Fruit fly (Drosophila melanogaster): ENCODE results near the gene CG9701.
A peak's percentile ranks its signal among the peaks of the same experiment; 100 is the strongest.

Gene CG9701

dm6 chr3L:16758504-16759109 lies 25.3 kb downstream of the CG9701 start (continued):
- TF ChIP-seq tai (GFP tag; optimal IDR thresholded peaks at IDR 0.05) (no peak), Hr78 (GFP tag; optimal IDR thresholded peaks at IDR 0.05) (no peak), fru (GFP tag; optimal IDR thresholded peaks at IDR 0.05) (peak; percentile 66), jim (GFP tag; optimal IDR thresholded peaks at IDR 0.05) (no peak), Sp1 (GFP tag; optimal IDR thresholded peaks at IDR 0.05) (peak; percentile 44), Rel (GFP tag; optimal IDR thresholded peaks at IDR 0.05) (no peak), Rel (tag; optimal IDR thresholded peaks at IDR 0.05) (peak; percentile 4), Hr83 (GFP tag; optimal IDR thresholded peaks at IDR 0.05; ENCODE audit: poor library complexity, severe bottlenecking) (no peak), CG9705 (GFP tag; optimal IDR thresholded peaks at IDR 0.05) (peak; percentile 58), N (GFP tag; optimal IDR thresholded peaks at IDR 0.05) (no peak), OdsH (GFP tag; optimal IDR thresholded peaks at IDR 0.05) (peak; percentile 42)

- TF ChIP-seq CG32264 (GFP tag; optimal IDR thresholded peaks at IDR 0.05) (no peak), pan (optimal IDR thresholded peaks at IDR 0.05) (no peak), jim (GFP tag; optimal IDR thresholded peaks at IDR 0.05) (no peak), OdsH (GFP tag; optimal IDR thresholded peaks at IDR 0.05) (no peak), Rel (GFP tag; optimal IDR thresholded peaks at IDR 0.05) (no peak), Rel (tag; optimal IDR thresholded peaks at IDR 0.05) (no peak), brk (GFP tag; optimal IDR thresholded peaks at IDR 0.05) (no peak), Dfd (GFP tag; optimal IDR thresholded peaks at IDR 0.05) (no peak), rgr (GFP tag; optimal IDR thresholded peaks at IDR 0.05) (no peak), N (GFP tag; optimal IDR thresholded peaks at IDR 0.05) (no peak), Vsx2 (GFP tag; optimal IDR thresholded peaks at IDR 0.05; ENCODE audit: partially characterized antibody) (no peak), fru (GFP tag; optimal IDR thresholded peaks at IDR 0.05) (no peak), Sp1 (GFP tag; optimal IDR thresholded peaks at IDR 0.05) (no peak), tai (GFP tag; optimal IDR thresholded peaks at IDR 0.05) (no peak), Hnf4 (GFP tag; optimal IDR thresholded peaks at IDR 0.05) (no peak), foxo (GFP tag; optimal IDR thresholded peaks at IDR 0.05) (no peak)
Observed at dm6 chr3L:16759483-16759882, 26.1 kb downstream of the CG9701 start.

DNA sequence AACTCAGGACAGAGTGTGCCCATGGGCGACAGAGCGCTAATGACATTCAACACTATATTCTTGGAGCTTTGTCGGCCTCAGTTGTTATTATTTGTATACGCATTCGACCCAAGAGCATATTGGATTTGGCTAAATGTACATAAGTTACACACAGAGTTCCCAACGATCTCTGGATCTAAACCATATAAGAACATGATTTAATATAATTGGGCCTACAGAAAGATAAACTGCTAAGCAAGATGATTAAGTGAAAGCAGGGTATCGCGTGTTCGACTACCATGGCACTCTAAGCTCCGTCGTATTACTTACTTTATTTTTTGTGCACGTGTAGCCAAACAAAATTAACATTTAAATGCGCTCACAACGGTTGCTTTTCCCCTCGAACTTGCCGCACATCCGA lies 26.9 kb downstream of the CG9701 start:
- TF ChIP-seq psq (GFP tag; optimal IDR thresholded peaks at IDR 0.05) (no peak), sv (GFP tag; optimal IDR thresholded peaks at IDR 0.05) (no peak), Hr83 (GFP tag; optimal IDR thresholded peaks at IDR 0.05; ENCODE audit: poor library complexity, severe bottlenecking) (no peak), Abd-B (GFP tag; optimal IDR thresholded peaks at IDR 0.05) (no peak), sage (GFP tag; optimal IDR thresholded peaks at IDR 0.05) (no peak), dsf (GFP tag; optimal IDR thresholded peaks at IDR 0.05; ENCODE audit: borderline replicate concordance) (no peak), foxo (GFP tag; optimal IDR thresholded peaks at IDR 0.05) (no peak), N (GFP tag; optimal IDR thresholded peaks at IDR 0.05) (no peak), pan (optimal IDR thresholded peaks at IDR 0.05) (no peak), Myc (optimal IDR thresholded peaks at IDR 0.05) (no peak), Rel (GFP tag; optimal IDR thresholded peaks at IDR 0.05) (no peak), Rel (tag; optimal IDR thresholded peaks at IDR 0.05) (no peak), h (GFP tag; optimal IDR thresholded peaks at IDR 0.05) (no peak), Jra (GFP tag; optimal IDR thresholded peaks at IDR 0.05) (no peak), Dif (GFP tag; optimal IDR thresholded peaks at IDR 0.05; ENCODE audit: partially characterized antibody) (no peak), Mio (GFP tag; optimal IDR thresholded peaks at IDR 0.05) (no peak), jim (GFP tag; optimal IDR thresholded peaks at IDR 0.05) (no peak)

- TF ChIP-seq Jra (GFP tag; optimal IDR thresholded peaks at IDR 0.05) (no peak), CrebA (GFP tag; optimal IDR thresholded peaks at IDR 0.05; ENCODE audit: borderline replicate concordance) (no peak), Myc (optimal IDR thresholded peaks at IDR 0.05) (no peak), rgr (GFP tag; optimal IDR thresholded peaks at IDR 0.05) (no peak), Dif (GFP tag; optimal IDR thresholded peaks at IDR 0.05; ENCODE audit: partially characterized antibody) (no peak), br (GFP tag; optimal IDR thresholded peaks at IDR 0.05) (no peak)
Observed at dm6 chr3L:16762203-16762997, 29.1 kb downstream of the CG9701 start.

Measured in whole organism, wandering third instar larva.